Worm (Caenorhabditis elegans): ENCODE measurements around the gene ced-2.

DNA sequence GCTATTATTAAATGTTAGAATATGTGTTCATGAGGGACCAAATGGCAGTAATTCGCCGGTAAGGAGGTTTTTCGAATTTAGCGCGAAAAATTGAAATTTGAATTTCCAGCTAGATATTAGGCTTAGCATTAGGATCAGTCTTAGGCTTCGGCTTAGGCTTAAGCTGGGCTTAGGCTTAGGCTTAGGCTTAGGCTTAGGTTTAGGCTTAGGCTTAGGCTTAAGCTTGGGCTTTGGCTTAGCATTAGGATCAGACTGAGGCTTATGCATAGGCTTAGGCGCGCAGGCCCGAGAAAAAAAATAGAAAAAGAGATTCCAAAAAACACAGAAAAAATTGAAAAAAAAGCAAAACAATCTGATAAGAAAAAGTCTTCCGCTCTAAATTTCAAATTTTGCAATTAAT is 31.2 kb downstream of the ced-2 start:
- TF ChIP-seq ama-1 (optimal IDR thresholded peaks at IDR 0.05) (no peak), sea-1 (GFP tag; conservative IDR thresholded peaks at IDR 0.05) (no peak), ceh-13 (GFP tag; optimal IDR thresholded peaks at IDR 0.05) (no peak), hmbx-1 (tag; optimal IDR thresholded peaks at IDR 0.05) (no peak)
